Worm (Caenorhabditis elegans) whole organism, L2 larva: ENCODE results near the gene F54E2.9.

Source experiments
- ZK546.5 ChIP-seq: sonication (generic microtip); optimal IDR thresholded peaks from 2 replicates; lab custom pipeline; 2017; ENCODE audit warnings: missing biosample characterization, missing genetic modification characterization
- alr-1 ChIP-seq: fragments of 150-350 bp; optimal IDR thresholded peaks from 2 replicates; lab custom pipeline; 2014; ENCODE audit warnings: missing biosample characterization, missing genetic modification characterization
- aly-2 ChIP-seq: fragments of 150-350 bp; optimal IDR thresholded peaks from 2 replicates; lab custom pipeline; 2014; ENCODE audit warnings: missing biosample characterization, missing genetic modification characterization
- ama-1 ChIP-seq: fragments of 150-350 bp; optimal IDR thresholded peaks from 2 replicates; lab custom pipeline; 2018; ENCODE audit warnings: inconsistent platforms
- egl-27 ChIP-seq: sonication (generic microtip); optimal IDR thresholded peaks from 3 replicates; lab custom pipeline; 2017; ENCODE audit warnings: missing biosample characterization, missing genetic modification reagents, missing genetic modification characterization
- fos-1 ChIP-seq: fragments of 150-350 bp; optimal IDR thresholded peaks from 2 replicates; lab custom pipeline; 2014; ENCODE audit warnings: missing biosample characterization, missing genetic modification characterization
- lin-39 ChIP-seq: fragments of 150-350 bp; optimal IDR thresholded peaks from 2 replicates; lab custom pipeline; 2014; ENCODE audit warnings: missing biosample characterization, missing genetic modification reagents, missing genetic modification characterization
- nhr-10 ChIP-seq: sonication (generic microtip); optimal IDR thresholded peaks from 2 replicates; lab custom pipeline; 2017; ENCODE audit warnings: missing biosample characterization, missing genetic modification characterization
- nhr-237 ChIP-seq: fragments of 150-350 bp; optimal IDR thresholded peaks from 2 replicates; lab custom pipeline; 2014; ENCODE audit warnings: missing biosample characterization, missing genetic modification characterization
- nhr-25 ChIP-seq: fragments of 150-350 bp; sonication (generic microtip); optimal IDR thresholded peaks from 3 replicates; lab custom pipeline; 2014; ENCODE audit warnings: missing biosample characterization, missing genetic modification characterization
- nhr-77 ChIP-seq: fragments of 150-350 bp; optimal IDR thresholded peaks from 2 replicates; lab custom pipeline; 2014; ENCODE audit warnings: missing biosample characterization, missing genetic modification characterization
- unc-62 ChIP-seq: fragments of 150-350 bp; optimal IDR thresholded peaks from 2 replicates; lab custom pipeline; 2014; ENCODE audit warnings: missing biosample characterization, missing genetic modification reagents, missing genetic modification characterization
- ztf-1 ChIP-seq: fragments of 200-800 bp; sonication (Bioruptor generic); conservative IDR thresholded peaks from 2 replicates; pipeline ENCODE4 v1.3.6; 2022; ENCODE audit warnings: missing genetic modification characterization, missing compliant biosample characterization

ce11 chrV:2765052-2765451, 48.7 kb downstream of the F54E2.9 start, which contains the start of gene dhs-14:
- TF ChIP-seq nhr-25 (tag; lab: Kevin White, UChicago) (no peak), nhr-77 (tag; lab: Kevin White, UChicago) (no peak), fos-1 (tag; lab: Kevin White, UChicago) (peak; percentile 69), ZK546.5 (tag; lab: Kevin White, UChicago) (no peak), nhr-10 (tag; lab: Kevin White, UChicago) (no peak), lin-39 (tag; lab: Kevin White, UChicago) (no peak), alr-1 (tag; lab: Kevin White, UChicago) (no peak), unc-62 (GFP tag; lab: Kevin White, UChicago) (no peak), nhr-237 (tag; lab: Kevin White, UChicago) (no peak), aly-2 (tag; lab: Kevin White, UChicago) (no peak), egl-27 (no peak), ama-1 (lab: Kevin White, UChicago) (no peak), ztf-1 (GFP tag; lab: Robert Waterston, UW) (no peak)
